Worm (Caenorhabditis elegans): Measurements from ENCODE around the gene D1086.11.

DNA sequence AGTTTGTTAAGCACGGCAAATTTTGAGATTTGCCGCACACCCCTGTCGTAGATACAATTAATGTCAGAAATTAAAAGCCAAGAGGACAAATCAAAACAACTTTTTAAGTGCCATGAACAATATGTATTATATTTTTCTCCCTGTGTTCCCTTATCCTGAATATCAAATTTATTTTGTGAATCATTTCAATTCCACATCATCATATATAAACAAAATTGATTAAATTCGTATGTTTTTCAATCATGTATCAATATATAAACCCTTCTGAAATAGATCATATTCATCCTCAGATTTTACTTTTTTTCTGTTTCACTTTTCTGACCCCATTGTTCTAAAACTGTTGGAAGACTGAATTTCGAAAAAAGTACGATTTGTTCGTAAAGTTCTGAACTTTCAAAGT lies at the start of gene D1086.11:
- no peak for TF ChIP-seq flt-1 (GFP tag; IDR thresholded peaks at IDR 0.05)
- TF ChIP-seq scrt-1 (GFP tag; IDR thresholded peaks at IDR 0.05), result no peak
- no peak for TF ChIP-seq tbx-37 (GFP tag; conservative IDR thresholded peaks at IDR 0.05)

Data from whole organism, early embryonic.